Worm (Caenorhabditis elegans) whole organism, L1 larva: ENCODE data around the gene basl-1.

Source experiments
- C34B4.2 ChIP-seq: sonication (generic microtip); optimal IDR thresholded peaks from 2 replicates; lab custom pipeline; 2017; ENCODE audit warnings: mild to moderate bottlenecking, missing genetic modification characterization, missing compliant biosample characterization
- fkh-8 ChIP-seq: sonication (generic microtip); optimal IDR thresholded peaks from 2 replicates; lab custom pipeline; 2016; ENCODE audit warnings: mild to moderate bottlenecking, missing genetic modification characterization, missing compliant biosample characterization
- lin-13 ChIP-seq: fragments of 150-350 bp; optimal IDR thresholded peaks from 2 replicates; lab custom pipeline; 2014; ENCODE audit warnings: missing biosample characterization, missing genetic modification reagents, missing genetic modification characterization
- nhr-19 ChIP-seq: fragments of 200-800 bp; sonication (Bioruptor generic); conservative IDR thresholded peaks from 2 replicates; pipeline ENCODE4 v1.3.6; 2022; ENCODE audit warnings: missing genetic modification characterization, missing compliant biosample characterization
- nhr-20 ChIP-seq: sonication (generic microtip); optimal IDR thresholded peaks from 2 replicates; lab custom pipeline; 2016; ENCODE audit warnings: mild to moderate bottlenecking, missing genetic modification characterization, missing compliant biosample characterization
- ztf-4 ChIP-seq: fragments of 150-350 bp; optimal IDR thresholded peaks from 2 replicates; lab custom pipeline; 2014; ENCODE audit warnings: missing biosample characterization, missing genetic modification characterization

ce11 chrIII:5573694-5574093, 41.1 kb upstream of the basl-1 start, which contains the start of gene molo-1:
- no peak for TF ChIP-seq fkh-8 (tag; lab: Kevin White, UChicago)
- no peak for TF ChIP-seq C34B4.2 (tag; lab: Kevin White, UChicago)
- TF ChIP-seq ztf-4 (tag; lab: Kevin White, UChicago), result no peak
- TF ChIP-seq nhr-19 (GFP tag; lab: Robert Waterston, UW), result no peak
- TF ChIP-seq nhr-20 (tag; lab: Kevin White, UChicago), result no peak
- TF ChIP-seq lin-13, result no peak
